Fruit fly (Drosophila melanogaster) whole organism, pupa: ENCODE measurements around the gene CG5800.

Experiments used
- CG10348 ChIP-seq: fragments of 200-800 bp; sonication (Bioruptor generic); IDR thresholded peaks from 2 replicates; pipeline ENCODE4 v1.3.6; 2022; ENCODE audit warnings: missing biosample characterization, missing genetic modification characterization
- CG12605 ChIP-seq: fragments of 200-800 bp; sonication (Bioruptor generic); IDR thresholded peaks from 2 replicates; pipeline ENCODE4 v1.3.6; 2022; ENCODE audit warnings: missing biosample characterization, missing genetic modification characterization
- CG13204 ChIP-seq: fragments of 200-800 bp; sonication (Bioruptor generic); optimal IDR thresholded peaks from 2 replicates; lab custom pipeline; 2018; ENCODE audit warnings: missing biosample characterization, mild to moderate bottlenecking, missing genetic modification characterization, moderate library complexity
- CG14655 ChIP-seq: fragments of 200-800 bp; sonication (Bioruptor generic); optimal IDR thresholded peaks from 3 replicates; lab custom pipeline; 2017; ENCODE audit warnings: mild to moderate bottlenecking, missing biosample characterization, missing genetic modification reagents, missing genetic modification characterization
- CG15710 ChIP-seq: fragments of 200-800 bp; sonication (Bioruptor generic); optimal IDR thresholded peaks from 2 replicates; lab custom pipeline; 2018; ENCODE audit warnings: missing biosample characterization, mild to moderate bottlenecking, missing genetic modification characterization, moderate library complexity
- CG17806 ChIP-seq: fragments of 200-800 bp; sonication (Bioruptor generic); optimal IDR thresholded peaks from 2 replicates; lab custom pipeline; 2018; ENCODE audit warnings: missing biosample characterization, mild to moderate bottlenecking, missing genetic modification characterization, moderate library complexity
- CG32121 ChIP-seq: fragments of 200-800 bp; sonication (Bioruptor generic); IDR thresholded peaks from 2 replicates; pipeline ENCODE4 v1.3.6; 2022; ENCODE audit warnings: missing biosample characterization, missing genetic modification characterization
- CG34367 ChIP-seq: fragments of 200-800 bp; sonication (Bioruptor generic); optimal IDR thresholded peaks from 2 replicates; lab custom pipeline; 2018; ENCODE audit warnings: missing biosample characterization, mild to moderate bottlenecking, missing genetic modification characterization
- CG4496 ChIP-seq: fragments of 200-800 bp; sonication (Bioruptor generic); IDR thresholded peaks from 3 replicates; pipeline ENCODE4 v1.3.6; 2022; ENCODE audit warnings: missing biosample characterization, missing genetic modification characterization
- CG8159 ChIP-seq: fragments of 200-800 bp; sonication (Bioruptor generic); optimal IDR thresholded peaks from 3 replicates; lab custom pipeline; 2018; ENCODE audit warnings: missing biosample characterization, mild to moderate bottlenecking, missing genetic modification characterization, moderate library complexity
- CG8301 ChIP-seq: fragments of 200-800 bp; sonication (Bioruptor generic); optimal IDR thresholded peaks from 2 replicates; lab custom pipeline; 2018; ENCODE audit warnings: missing biosample characterization, mild to moderate bottlenecking, missing genetic modification characterization
- CG9948 ChIP-seq: fragments of 200-800 bp; sonication (Bioruptor generic); optimal IDR thresholded peaks from 2 replicates; lab custom pipeline; 2018; ENCODE audit warnings: missing biosample characterization, mild to moderate bottlenecking, missing genetic modification characterization, moderate library complexity
- D1 ChIP-seq: fragments of 200-800 bp; sonication (Bioruptor generic); optimal IDR thresholded peaks from 2 replicates; lab custom pipeline; 2018; ENCODE audit warnings: missing biosample characterization, mild to moderate bottlenecking, missing genetic modification characterization, moderate library complexity
- EcR ChIP-seq: fragments of 200-800 bp; sonication (Bioruptor generic); optimal IDR thresholded peaks from 3 replicates; lab custom pipeline; 2019; ENCODE audit warnings: missing biosample characterization, missing genetic modification characterization, mild to moderate bottlenecking, moderate library complexity, missing genetic modification reagents
- Ets98B ChIP-seq: fragments of 200-800 bp; sonication (Bioruptor generic); IDR thresholded peaks from 2 replicates; pipeline ENCODE4 v1.3.6; 2022; ENCODE audit warnings: missing biosample characterization, missing genetic modification characterization
- Pif1A ChIP-seq: fragments of 200-800 bp; sonication (Bioruptor generic); optimal IDR thresholded peaks from 3 replicates; lab custom pipeline; 2016; ENCODE audit warnings: missing biosample characterization, missing genetic modification characterization
- Pif1B ChIP-seq: fragments of 200-800 bp; sonication (Bioruptor generic); optimal IDR thresholded peaks from 3 replicates; lab custom pipeline; 2016; ENCODE audit warnings: missing biosample characterization, missing genetic modification characterization
- Snoo ChIP-seq: fragments of 200-800 bp; sonication (Bioruptor generic); optimal IDR thresholded peaks from 3 replicates; lab custom pipeline; 2017; ENCODE audit warnings: missing biosample characterization, mild to moderate bottlenecking, missing genetic modification characterization, inconsistent platforms
- fd96Ca ChIP-seq: fragments of 200-800 bp; sonication (Bioruptor generic); IDR thresholded peaks from 3 replicates; pipeline ENCODE4 v1.3.6; 2022; ENCODE audit warnings: missing biosample characterization, missing genetic modification characterization
- gl ChIP-seq: fragments of 200-800 bp; sonication (Bioruptor generic); optimal IDR thresholded peaks from 2 replicates; lab custom pipeline; 2018; ENCODE audit warnings: missing biosample characterization, mild to moderate bottlenecking, missing genetic modification characterization
- rn ChIP-seq: fragments of 200-800 bp; sonication (Bioruptor generic); IDR thresholded peaks from 2 replicates; pipeline ENCODE4 v1.3.6; 2022; ENCODE audit warnings: missing biosample characterization, missing genetic modification characterization

The CG5800 gene

DNA sequence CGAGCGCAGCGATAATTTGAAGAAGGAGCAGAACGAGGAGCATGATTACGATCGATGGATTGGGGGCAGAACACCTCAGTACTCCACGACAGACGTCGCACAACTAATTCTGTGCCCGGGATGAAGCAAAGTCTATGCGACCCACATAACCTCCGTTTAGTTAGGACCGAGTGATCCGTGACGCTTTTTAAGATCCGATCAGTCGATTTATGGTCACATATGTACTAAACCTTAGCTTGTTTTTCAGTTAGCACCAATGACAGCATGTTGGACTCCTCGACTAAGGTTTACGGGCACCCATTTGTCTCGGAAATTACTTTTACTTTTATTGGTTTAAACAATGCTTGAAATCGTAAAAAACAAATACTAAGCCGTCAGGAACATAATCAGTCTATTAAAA, 35.7 kb downstream of the CG5800 start, which contains the start of gene CG12990:
Gene CG12990 (minus strand): TSS at position 101 of the 400 bp plus-strand sequence.
- TF ChIP-seq CG10348 (GFP tag; lab: Robert Waterston, UW): no peak

DNA sequence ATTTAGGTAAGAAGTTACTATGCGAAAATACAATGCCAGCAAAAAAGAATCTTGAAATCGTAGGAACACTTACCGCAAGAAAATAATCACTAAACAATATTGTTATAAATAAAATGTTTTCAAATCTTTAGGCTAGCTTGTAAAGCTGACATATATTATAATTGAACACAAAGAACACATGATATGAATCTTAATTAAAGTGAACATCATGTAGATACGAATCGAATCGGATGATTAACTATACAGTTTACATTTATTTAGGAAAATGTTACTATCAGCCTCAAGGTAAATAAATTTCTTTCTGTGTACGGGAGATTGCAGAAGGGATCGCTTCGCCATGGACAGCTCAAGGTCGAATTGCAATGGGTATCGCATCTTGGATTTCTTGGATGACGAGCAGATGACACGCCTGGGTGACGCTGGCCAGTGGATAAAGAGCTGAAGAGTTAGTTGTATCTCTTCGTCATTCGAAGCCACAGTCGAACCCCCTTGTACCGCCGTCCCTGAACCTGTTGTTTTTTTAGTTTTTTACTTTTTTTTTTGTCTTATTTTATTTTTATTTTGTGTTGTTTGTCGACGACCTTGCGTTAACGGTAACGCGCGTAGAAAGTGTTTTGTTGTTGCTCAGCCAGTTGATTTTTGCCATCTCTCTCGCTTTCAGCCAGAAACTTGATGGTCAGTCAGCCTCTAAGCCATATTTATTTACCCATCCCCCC, 42.0 kb downstream of the CG5800 start:
- TF ChIP-seq CG12605 (GFP tag; lab: Robert Waterston, UW) (peak; percentile 28; the same call in 1 of the 2 replicates), gl (tag; lab: Kevin White, UChicago) (no peak), fd96Ca (GFP tag; lab: Robert Waterston, UW) (peak; percentile 43; the same call in 2 of the 3 replicates), CG17806 (tag; lab: Kevin White, UChicago) (peak; percentile 16), CG8301 (tag; lab: Kevin White, UChicago) (peak; percentile 62), CG8159 (tag; lab: Kevin White, UChicago) (peak; percentile 71), rn (GFP tag; lab: Robert Waterston, UW) (no peak), D1 (tag; lab: Kevin White, UChicago) (no peak), CG4496 (GFP tag; lab: Robert Waterston, UW) (peak; percentile 42; the same call in 1 of the 3 replicates), CG14655 (GFP tag; lab: Kevin White, UChicago) (peak; percentile 60), Pif1B (GFP tag; lab: Kevin White, UChicago) (peak; percentile 3), CG15710 (tag; lab: Kevin White, UChicago) (peak; percentile 57), Ets98B (0 out of 2 replicates have a peak, but pooled peaks have one; percentile 30), CG9948 (tag; lab: Kevin White, UChicago) (peak; percentile 4), Pif1A (no peak), CG32121 (GFP tag; lab: Robert Waterston, UW) (no peak)

DNA sequence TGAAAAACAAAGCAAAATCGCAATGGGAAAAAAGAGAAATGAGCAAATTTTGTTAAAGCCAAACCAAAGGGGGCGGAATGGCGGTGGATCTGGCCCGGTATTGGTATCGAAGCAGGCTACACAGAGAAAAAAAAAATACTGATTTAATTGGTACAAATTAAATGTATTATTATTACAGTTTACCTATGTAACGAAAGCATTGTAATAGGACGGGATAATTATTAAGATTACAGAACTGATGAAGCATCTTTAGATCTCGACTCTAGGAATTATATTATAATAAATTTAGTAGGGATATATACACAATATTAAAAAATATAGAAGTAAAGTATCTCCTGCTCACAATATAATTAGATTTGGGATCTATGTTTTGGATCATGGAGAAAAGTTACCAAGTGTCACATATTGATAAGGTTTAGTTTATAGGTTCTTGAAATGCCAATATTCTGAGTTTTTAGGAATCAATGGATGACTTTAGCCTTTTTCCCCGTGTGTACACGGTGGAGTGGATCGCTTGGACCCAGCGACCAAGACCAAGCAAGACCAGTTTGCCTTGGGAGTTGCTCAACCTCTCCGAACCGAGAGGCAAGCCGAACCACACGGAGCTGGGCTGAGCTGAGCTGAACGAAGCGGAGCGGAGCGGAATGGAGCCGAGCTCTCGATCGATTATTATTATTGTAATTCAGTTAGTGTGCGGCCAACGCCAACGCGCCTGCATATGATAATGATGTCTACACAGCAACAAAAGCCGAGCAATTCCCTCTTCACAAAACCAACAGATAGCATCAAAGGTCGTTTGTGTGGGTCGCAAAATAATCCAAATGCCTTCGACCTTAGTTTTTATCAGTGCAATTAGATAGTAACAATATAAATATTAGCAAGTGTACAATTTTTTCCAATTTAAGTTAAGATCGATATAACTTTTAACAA, 43.8 kb downstream of the CG5800 start:
- TF ChIP-seq Pif1B (GFP tag; lab: Kevin White, UChicago) (no peak), gl (tag; lab: Kevin White, UChicago) (peak; percentile 18), CG8159 (tag; lab: Kevin White, UChicago) (peak; percentile 70), Snoo (tag; lab: Kevin White, UChicago) (peak; percentile 49), CG4496 (GFP tag; lab: Robert Waterston, UW) (peak; percentile 73), Pif1A (peak; percentile 25), fd96Ca (GFP tag; lab: Robert Waterston, UW) (peak; percentile 69; the same call in 2 of the 3 replicates), EcR (GFP tag; lab: Kevin White, UChicago) (peak; percentile 56), CG8301 (tag; lab: Kevin White, UChicago) (peak; percentile 28), Ets98B (peak; percentile 9; the same call in 1 of the 2 replicates), CG15710 (tag; lab: Kevin White, UChicago) (peak; percentile 50), CG32121 (GFP tag; lab: Robert Waterston, UW) (peak; percentile 22; the same call in 1 of the 2 replicates), CG34367 (tag; lab: Kevin White, UChicago) (peak; percentile 29), CG12605 (GFP tag; lab: Robert Waterston, UW) (peak; percentile 24; the same call in 1 of the 2 replicates), CG13204 (no peak), rn (GFP tag; lab: Robert Waterston, UW) (no peak), CG9948 (tag; lab: Kevin White, UChicago) (peak; percentile 49), CG10348 (GFP tag; lab: Robert Waterston, UW) (no peak), CG14655 (GFP tag; lab: Kevin White, UChicago) (peak; percentile 61), CG17806 (tag; lab: Kevin White, UChicago) (peak; percentile 51), D1 (tag; lab: Kevin White, UChicago) (peak; percentile 24)

DNA sequence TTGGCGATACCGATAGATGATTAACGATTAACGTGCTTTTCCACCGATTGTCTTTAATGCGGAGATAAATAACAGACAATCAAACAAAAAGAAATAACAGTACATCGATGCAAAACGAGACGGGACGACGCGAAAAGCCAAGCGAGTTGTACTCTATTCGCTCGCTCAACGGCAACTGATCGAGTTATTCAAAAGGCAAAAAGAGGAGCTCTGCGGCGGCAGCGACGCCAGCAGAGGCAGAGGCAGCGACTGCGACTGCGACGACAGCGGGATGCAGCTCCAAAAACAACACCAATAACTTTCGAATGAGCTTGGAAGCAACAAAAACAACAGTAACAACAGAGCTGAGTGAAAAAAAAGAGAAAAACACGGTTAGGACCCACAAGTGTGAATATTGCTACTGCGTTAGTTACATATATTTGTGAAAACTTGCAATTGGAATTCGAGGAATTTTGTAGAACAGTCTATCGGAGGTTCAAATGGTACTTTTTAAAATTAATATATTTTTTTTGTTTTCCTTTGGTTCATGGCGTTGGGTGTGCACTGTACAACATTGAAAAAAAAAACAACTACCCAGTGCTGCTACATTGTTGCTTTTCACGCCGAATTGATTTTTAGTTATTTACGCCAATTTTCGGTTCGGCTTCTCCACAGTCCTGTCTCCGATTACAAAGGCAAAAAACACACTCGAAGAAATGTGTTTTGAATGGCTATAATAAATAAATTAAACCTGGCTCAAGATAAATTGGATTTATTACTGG, 46.8 kb downstream of the CG5800 start:
- TF ChIP-seq rn (GFP tag; lab: Robert Waterston, UW): peak; percentile 93
- peak; percentile 94 for TF ChIP-seq Snoo (tag; lab: Kevin White, UChicago)
- TF ChIP-seq CG17806 (tag; lab: Kevin White, UChicago): peak; percentile 88
- TF ChIP-seq Pif1A: peak; percentile 96
- peak; percentile 82 for TF ChIP-seq CG9948 (tag; lab: Kevin White, UChicago)
- peak; percentile 92 for TF ChIP-seq CG13204
- TF ChIP-seq CG8159 (tag; lab: Kevin White, UChicago): peak; percentile 92
- TF ChIP-seq CG15710 (tag; lab: Kevin White, UChicago): peak; percentile 92
- peak; percentile 61 for TF ChIP-seq D1 (tag; lab: Kevin White, UChicago)
- peak; percentile 97 for TF ChIP-seq CG4496 (GFP tag; lab: Robert Waterston, UW)
- TF ChIP-seq CG32121 (GFP tag; lab: Robert Waterston, UW): peak; percentile 88
- TF ChIP-seq fd96Ca (GFP tag; lab: Robert Waterston, UW): peak; percentile 97
- TF ChIP-seq Ets98B: peak; percentile 95
- TF ChIP-seq CG12605 (GFP tag; lab: Robert Waterston, UW): peak; percentile 94
- peak; percentile 97 for TF ChIP-seq Pif1B (GFP tag; lab: Kevin White, UChicago)
- TF ChIP-seq gl (tag; lab: Kevin White, UChicago): peak; percentile 88
- peak; percentile 85 for TF ChIP-seq CG8301 (tag; lab: Kevin White, UChicago)
- TF ChIP-seq CG10348 (GFP tag; lab: Robert Waterston, UW): peak; percentile 63; the same call in 1 of the 2 replicates
- TF ChIP-seq CG14655 (GFP tag; lab: Kevin White, UChicago): peak; percentile 93
- peak; percentile 13 for TF ChIP-seq EcR (GFP tag; lab: Kevin White, UChicago)
- peak; percentile 91 for TF ChIP-seq CG34367 (tag; lab: Kevin White, UChicago)
